Fruit fly (Drosophila melanogaster): Measurements from ENCODE around the gene KaiR1D.

The KaiR1D gene

DNA sequence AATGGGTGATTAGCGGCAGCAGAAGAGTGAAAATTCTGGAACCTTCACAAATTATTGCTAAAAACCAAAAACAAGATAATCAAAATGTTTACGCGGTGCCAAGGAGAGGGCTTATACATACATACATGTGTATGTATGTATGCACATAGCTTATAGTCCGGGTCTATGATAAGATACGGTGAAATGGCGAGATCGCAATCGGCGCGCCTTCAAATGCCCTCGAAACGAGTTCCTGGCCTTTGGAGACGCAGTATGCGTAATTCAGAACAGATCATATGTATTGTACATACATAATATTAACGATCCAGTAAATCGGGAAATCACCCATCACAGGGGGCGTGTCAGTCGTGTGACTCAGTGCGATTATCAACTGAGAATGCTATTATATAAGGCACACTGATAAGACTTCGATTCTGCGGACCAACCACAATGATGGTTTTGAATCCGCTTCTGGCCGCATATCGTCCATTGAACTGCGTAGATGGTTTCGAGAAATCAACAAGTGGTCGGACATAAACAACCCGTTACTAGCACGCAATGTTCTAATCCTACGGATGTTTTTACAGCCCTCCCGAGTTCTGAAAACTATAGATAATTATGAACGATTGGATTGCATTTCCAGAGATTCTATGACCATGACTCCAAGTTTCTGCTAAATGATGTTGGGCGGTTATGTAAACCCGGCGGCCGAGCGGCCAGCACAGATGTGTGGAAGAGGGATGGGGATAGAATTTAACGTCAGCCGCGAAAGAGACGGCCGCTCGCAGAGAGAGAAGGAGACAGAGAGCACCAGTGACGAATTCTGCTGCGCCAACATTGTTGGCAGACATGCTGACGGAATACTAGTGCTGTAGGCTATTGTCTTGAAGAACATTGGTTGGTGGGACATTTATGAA lies 37.3 kb downstream of the KaiR1D start (continued):
- TF ChIP-seq Adf1 (GFP tag; IDR thresholded peaks at IDR 0.05) = peak; percentile 72
- peak; percentile 52; the same call in 2 of the 3 replicates for TF ChIP-seq zfh1 (GFP tag; IDR thresholded peaks at IDR 0.05)
- peak; percentile 60 for TF ChIP-seq NFAT (GFP tag; IDR thresholded peaks at IDR 0.05)
- TF ChIP-seq CG14014 (GFP tag; IDR thresholded peaks at IDR 0.05) = 0 out of 2 replicates have a peak, but pooled peaks have one; percentile 13
- peak; percentile 87 for TF ChIP-seq scrt (GFP tag; optimal IDR thresholded peaks at IDR 0.05)
- peak; percentile 18 for TF ChIP-seq Deaf1 (tag; optimal IDR thresholded peaks at IDR 0.05)
- peak; percentile 47 for TF ChIP-seq cwo (GFP tag; optimal IDR thresholded peaks at IDR 0.05)
- no peak for TF ChIP-seq jigr1 (GFP tag; IDR thresholded peaks at IDR 0.05)
- peak; percentile 51; the same call in 2 of the 4 replicates for TF ChIP-seq Gug (GFP tag; IDR thresholded peaks at IDR 0.05)
- TF ChIP-seq Sry-δ (GFP tag; optimal IDR thresholded peaks at IDR 0.05) = no peak
- TF ChIP-seq ftz-f1 (GFP tag; optimal IDR thresholded peaks at IDR 0.05) = peak; percentile 47
- TF ChIP-seq zen (tag; optimal IDR thresholded peaks at IDR 0.05) = no peak
- no peak for TF ChIP-seq CG12104 (GFP tag; optimal IDR thresholded peaks at IDR 0.05)
- no peak for TF ChIP-seq Hr78 (GFP tag; optimal IDR thresholded peaks at IDR 0.05)
- no peak for TF ChIP-seq hbn (GFP tag; IDR thresholded peaks at IDR 0.05; ENCODE audit: partially characterized antibody)
- TF ChIP-seq Atf-2 (GFP tag; optimal IDR thresholded peaks at IDR 0.05) = no peak
- TF ChIP-seq CG10959 (GFP tag; IDR thresholded peaks at IDR 0.05) = no peak
- TF ChIP-seq CG33557 (GFP tag; optimal IDR thresholded peaks at IDR 0.05) = no peak
- peak; percentile 83 for TF ChIP-seq CG34376 (GFP tag; optimal IDR thresholded peaks at IDR 0.05)
- no peak for TF ChIP-seq sim (GFP tag; IDR thresholded peaks at IDR 0.05)
- no peak for TF ChIP-seq Hr3 (GFP tag; optimal IDR thresholded peaks at IDR 0.05)
- 0 out of 3 replicates have a peak, but pooled peaks have one; percentile 27 for TF ChIP-seq otp (GFP tag; IDR thresholded peaks at IDR 0.05)
- TF ChIP-seq bigmax (GFP tag; optimal IDR thresholded peaks at IDR 0.05) = peak; percentile 47
- peak; percentile 12; the same call in 1 of the 2 replicates for TF ChIP-seq chm (GFP tag; IDR thresholded peaks at IDR 0.05)
- 0 out of 2 replicates have a peak, but pooled peaks have one; percentile 10 for TF ChIP-seq stc (GFP tag; IDR thresholded peaks at IDR 0.05)
- peak; percentile 64 for TF ChIP-seq rib (GFP tag; IDR thresholded peaks at IDR 0.05)
- TF ChIP-seq ssp (GFP tag; IDR thresholded peaks at IDR 0.05) = no peak
- no peak for TF ChIP-seq fd3F (GFP tag; optimal IDR thresholded peaks at IDR 0.05)
- no peak for TF ChIP-seq CG11695 (GFP tag; IDR thresholded peaks at IDR 0.05)
- TF ChIP-seq cg (GFP tag; optimal IDR thresholded peaks at IDR 0.05) = peak; percentile 39
- no peak for TF ChIP-seq mld (GFP tag; IDR thresholded peaks at IDR 0.05; ENCODE audit: partially characterized antibody)
- TF ChIP-seq CG10979 (tag; optimal IDR thresholded peaks at IDR 0.05) = no peak
- TF ChIP-seq ewg (GFP tag; optimal IDR thresholded peaks at IDR 0.05) = peak; percentile 43
- TF ChIP-seq stwl (tag; optimal IDR thresholded peaks at IDR 0.05) = peak; percentile 3
- TF ChIP-seq CG2889 (GFP tag; IDR thresholded peaks at IDR 0.05) = no peak
- peak; percentile 6 for TF ChIP-seq Fer1 (GFP tag; optimal IDR thresholded peaks at IDR 0.05)
- TF ChIP-seq CG13296 (GFP tag; optimal IDR thresholded peaks at IDR 0.05) = no peak
- no peak for TF ChIP-seq trem (tag; optimal IDR thresholded peaks at IDR 0.05)
- TF ChIP-seq CG6689 (GFP tag; IDR thresholded peaks at IDR 0.05) = no peak
- no peak for TF ChIP-seq Doc3 (GFP tag; IDR thresholded peaks at IDR 0.05; ENCODE audit: partially characterized antibody)
- TF ChIP-seq exex (tag; optimal IDR thresholded peaks at IDR 0.05) = peak; percentile 65
- peak; percentile 63; the same call in 1 of the 3 replicates for TF ChIP-seq CG11456 (GFP tag; IDR thresholded peaks at IDR 0.05)
- peak; percentile 83 for TF ChIP-seq grn (GFP tag; optimal IDR thresholded peaks at IDR 0.05)
- no peak for TF ChIP-seq Xrp1 (GFP tag; IDR thresholded peaks at IDR 0.05)
- TF ChIP-seq aop (GFP tag; IDR thresholded peaks at IDR 0.05) = no peak
- TF ChIP-seq CG10321 (GFP tag; IDR thresholded peaks at IDR 0.05) = peak; percentile 85
- TF ChIP-seq ttk (GFP tag; IDR thresholded peaks at IDR 0.05) = no peak
- no peak for TF ChIP-seq Hr39 (optimal IDR thresholded peaks at IDR 0.05)
- TF ChIP-seq tup (GFP tag; optimal IDR thresholded peaks at IDR 0.05) = no peak

All from whole organism, embryonic.